Worm (Caenorhabditis elegans) whole organism, L1 larva: ENCODE measurements around the gene srm-1.
"Not testable (repeated sequence)": the region's sequence is repeated elsewhere in the genome, so short reads cannot be mapped to it uniquely, and the experiment has no call there.

Source experiments
- C16A3.4 ChIP-seq: fragments of 150-350 bp; optimal IDR thresholded peaks from 2 replicates; lab custom pipeline; 2014; ENCODE audit warnings: missing biosample characterization, missing genetic modification characterization
- Y116A8C.19 ChIP-seq: sonication (generic microtip); optimal IDR thresholded peaks from 2 replicates; lab custom pipeline; 2016; ENCODE audit warnings: missing compliant biosample characterization, missing genetic modification characterization, borderline replicate concordance
- aha-1 ChIP-seq: fragments of 150-350 bp; optimal IDR thresholded peaks from 2 replicates; lab custom pipeline; 2014; ENCODE audit warnings: missing biosample characterization, missing genetic modification characterization
- aly-2 ChIP-seq: fragments of 150-350 bp; optimal IDR thresholded peaks from 2 replicates; lab custom pipeline; 2014; ENCODE audit warnings: missing biosample characterization, missing genetic modification characterization
- ama-1 ChIP-seq: fragments of 150-350 bp; optimal IDR thresholded peaks from 2 replicates; lab custom pipeline; 2014
- ceh-63 ChIP-seq: fragments of 200-800 bp; sonication (Bioruptor generic); optimal IDR thresholded peaks from 2 replicates; lab custom pipeline; 2018; ENCODE audit warnings: mild to moderate bottlenecking, missing genetic modification characterization, missing compliant biosample characterization
- ceh-8 ChIP-seq: fragments of 200-800 bp; sonication (Bioruptor generic); optimal IDR thresholded peaks from 2 replicates; lab custom pipeline; 2018; ENCODE audit warnings: mild to moderate bottlenecking, missing genetic modification characterization, moderate library complexity, missing compliant biosample characterization
- ceh-88 ChIP-seq: fragments of 200-800 bp; sonication (Bioruptor generic); IDR thresholded peaks from 2 replicates; pipeline ENCODE4 v1.3.6; 2022; ENCODE audit warnings: missing genetic modification characterization, missing compliant biosample characterization
- dpl-1 ChIP-seq, 3 experiments: fragments of 150-350 bp in 2 of 3; sonication (generic microtip) in 1 of 3; optimal IDR thresholded peaks; 2 replicates each; lab custom pipeline; 2014 to 2017; ENCODE audit warnings: missing biosample characterization in 3 of 3, missing genetic modification characterization in 3 of 3, missing genetic modification reagents in 3 of 3
- egl-13 ChIP-seq: sonication (generic microtip); optimal IDR thresholded peaks from 2 replicates; lab custom pipeline; 2016; ENCODE audit warnings: missing genotype, missing genetic modification reagents, missing genetic modification characterization, missing compliant biosample characterization
- elt-3 ChIP-seq, 6 experiments: fragments of 150-350 bp in 1 of 6; sonication (generic microtip); optimal IDR thresholded peaks; 2 replicates each; lab custom pipeline; 2017 to 2018; ENCODE audit warnings: missing biosample characterization in 6 of 6, missing genetic modification characterization in 6 of 6, inconsistent platforms in 1 of 6
- ets-5 ChIP-seq: fragments of 200-800 bp; sonication (Bioruptor generic); IDR thresholded peaks from 2 replicates; pipeline ENCODE4 v1.3.6; 2022; ENCODE audit warnings: missing genetic modification characterization, missing compliant biosample characterization
- fkh-10 ChIP-seq: sonication (generic microtip); optimal IDR thresholded peaks from 2 replicates; lab custom pipeline; 2017; ENCODE audit warnings: missing biosample characterization, missing genetic modification reagents, missing genetic modification characterization
- fkh-8 ChIP-seq: sonication (generic microtip); optimal IDR thresholded peaks from 2 replicates; lab custom pipeline; 2016; ENCODE audit warnings: mild to moderate bottlenecking, missing genetic modification characterization, missing compliant biosample characterization
- grh-1 ChIP-seq: fragments of 200-800 bp; sonication (Bioruptor generic); IDR thresholded peaks from 2 replicates; pipeline ENCODE4 v1.3.6; 2022; ENCODE audit warnings: missing genetic modification reagents, missing genetic modification characterization, missing compliant biosample characterization
- hlh-4 ChIP-seq: sonication (generic microtip); optimal IDR thresholded peaks from 2 replicates; lab custom pipeline; 2016; ENCODE audit warnings: mild to moderate bottlenecking, missing genetic modification characterization, missing compliant biosample characterization
- irx-1 ChIP-seq: sonication (generic microtip); optimal IDR thresholded peaks from 2 replicates; lab custom pipeline; 2016; ENCODE audit warnings: missing genetic modification characterization, missing compliant biosample characterization
- isw-1 ChIP-seq: fragments of 200-800 bp; sonication (Bioruptor generic); IDR thresholded peaks from 2 replicates; pipeline ENCODE4 v1.3.6; 2022; ENCODE audit warnings: missing genetic modification characterization, missing compliant biosample characterization
- lin-13 ChIP-seq: fragments of 150-350 bp; optimal IDR thresholded peaks from 2 replicates; lab custom pipeline; 2014; ENCODE audit warnings: missing biosample characterization, missing genetic modification reagents, missing genetic modification characterization
- lir-3 ChIP-seq: sonication (generic microtip); optimal IDR thresholded peaks from 2 replicates; lab custom pipeline; 2016; ENCODE audit warnings: mild to moderate bottlenecking, missing genetic modification characterization, moderate library complexity, missing compliant biosample characterization; ENCODE audit not compliant: poor library complexity
- lsy-2 ChIP-seq, 2 experiments: fragments of 150-350 bp; optimal IDR thresholded peaks; 2 replicates each; lab custom pipeline; 2014; ENCODE audit warnings: missing biosample characterization in 2 of 2, missing genetic modification characterization in 2 of 2
- nhr-12 ChIP-seq: sonication (generic microtip); optimal IDR thresholded peaks from 2 replicates; lab custom pipeline; 2017; ENCODE audit warnings: missing biosample characterization, missing genetic modification characterization
- nhr-20 ChIP-seq: sonication (generic microtip); optimal IDR thresholded peaks from 2 replicates; lab custom pipeline; 2016; ENCODE audit warnings: mild to moderate bottlenecking, missing genetic modification characterization, missing compliant biosample characterization
- nhr-76 ChIP-seq: sonication (generic microtip); optimal IDR thresholded peaks from 2 replicates; lab custom pipeline; 2017; ENCODE audit warnings: missing biosample characterization, missing genetic modification characterization
- nhr-85 ChIP-seq: sonication (generic microtip); peaks from one replicate; lab custom pipeline; 2016; ENCODE audit warnings: missing genetic modification characterization, inconsistent platforms, missing compliant biosample characterization
- pax-3 ChIP-seq: fragments of 200-800 bp; sonication (Bioruptor generic); optimal IDR thresholded peaks from 2 replicates; lab custom pipeline; 2018; ENCODE audit warnings: mild to moderate bottlenecking, missing genetic modification characterization, moderate library complexity, missing compliant biosample characterization
- pqm-1 ChIP-seq: sonication (generic microtip); optimal IDR thresholded peaks from 3 replicates; lab custom pipeline; 2017; ENCODE audit warnings: missing biosample characterization, missing genetic modification characterization
- snpc-4 ChIP-seq: fragments of 150-350 bp; optimal IDR thresholded peaks from 2 replicates; lab custom pipeline; 2014; ENCODE audit warnings: missing biosample characterization, missing genetic modification characterization
- sptf-1 ChIP-seq: fragments of 150-350 bp; optimal IDR thresholded peaks from 2 replicates; lab custom pipeline; 2014; ENCODE audit warnings: missing biosample characterization, missing genetic modification characterization
- swsn-7 ChIP-seq: sonication (generic microtip); optimal IDR thresholded peaks from 2 replicates; lab custom pipeline; 2016; ENCODE audit warnings: missing genetic modification characterization, missing compliant biosample characterization
- tlp-1 ChIP-seq: fragments of 150-350 bp; optimal IDR thresholded peaks from 2 replicates; lab custom pipeline; 2014; ENCODE audit warnings: missing biosample characterization, missing genetic modification characterization
- unc-130 ChIP-seq: fragments of 150-350 bp; optimal IDR thresholded peaks from 2 replicates; lab custom pipeline; 2017; ENCODE audit warnings: missing biosample characterization, missing genetic modification characterization, inconsistent platforms
- unc-30 ChIP-seq: sonication (generic microtip); optimal IDR thresholded peaks from 2 replicates; lab custom pipeline; 2017; ENCODE audit warnings: missing biosample characterization, missing genetic modification characterization
- unc-98 ChIP-seq: fragments of 200-800 bp; sonication (Bioruptor generic); IDR thresholded peaks from 2 replicates; pipeline ENCODE4 v1.3.6; 2022; ENCODE audit warnings: missing genetic modification characterization, missing compliant biosample characterization
- vab-15 ChIP-seq: sonication (generic microtip); optimal IDR thresholded peaks from 2 replicates; lab custom pipeline; 2017; ENCODE audit warnings: missing genotype, mild to moderate bottlenecking, missing genetic modification characterization, missing compliant biosample characterization
- xbp-1 ChIP-seq: sonication (generic microtip); optimal IDR thresholded peaks from 2 replicates; lab custom pipeline; 2016; ENCODE audit warnings: missing genetic modification characterization, missing compliant biosample characterization
- ztf-4 ChIP-seq: fragments of 150-350 bp; optimal IDR thresholded peaks from 2 replicates; lab custom pipeline; 2014; ENCODE audit warnings: missing biosample characterization, missing genetic modification characterization

srm-1 gene

ce11 chrIV:5002448-5002847 is 9.9 kb upstream of the srm-1 start, which contains the start of gene pes-1:
Gene pes-1, plus strand, starts transcription at chrIV:5002748.
- no peak for TF ChIP-seq nhr-85 (tag; lab: Kevin White, UChicago)
- TF ChIP-seq ceh-8 (GFP tag; lab: Kevin White, UChicago): no peak
- no peak for TF ChIP-seq aha-1 (tag; lab: Kevin White, UChicago)
- TF ChIP-seq ets-5 (GFP tag; lab: Robert Waterston, UW): no peak
- TF ChIP-seq dpl-1 (GFP tag; optimal IDR thresholded peaks at IDR 0.05; lab: Kevin White, UChicago): no peak
- TF ChIP-seq ama-1: no peak
- TF ChIP-seq ztf-4 (tag; lab: Kevin White, UChicago): no peak
- TF ChIP-seq nhr-20 (tag; lab: Kevin White, UChicago): no peak
- no peak for TF ChIP-seq pax-3 (tag; lab: Kevin White, UChicago)
- TF ChIP-seq ceh-63 (GFP tag; lab: Kevin White, UChicago): no peak
- TF ChIP-seq fkh-10 (GFP tag; lab: Kevin White, UChicago): no peak
- TF ChIP-seq Y116A8C.19 (tag; lab: Kevin White, UChicago): no peak
- TF ChIP-seq hlh-4: no peak

- no peak for TF ChIP-seq elt-3 (tag; optimal IDR thresholded peaks at IDR 0.05; lab: Kevin White, UChicago)
- no peak for TF ChIP-seq aha-1 (tag; lab: Kevin White, UChicago)
- no peak for TF ChIP-seq sptf-1 (tag; lab: Kevin White, UChicago)
- no peak for TF ChIP-seq lsy-2 (tag; optimal IDR thresholded peaks at IDR 0.05; lab: Kevin White, UChicago)
Measured at ce11 chrIV:5005154-5005553, 7.2 kb upstream of the srm-1 start.

- TF ChIP-seq ceh-88 (GFP tag; lab: Robert Waterston, UW): no peak
- no peak for TF ChIP-seq isw-1
- no peak for TF ChIP-seq nhr-12 (tag; lab: Kevin White, UChicago)
- no peak for TF ChIP-seq tlp-1
- TF ChIP-seq irx-1: no peak
- TF ChIP-seq fkh-8: no peak
- no peak for TF ChIP-seq lir-3 (tag; lab: Kevin White, UChicago)
- no peak for TF ChIP-seq grh-1 (GFP tag; lab: Robert Waterston, UW)
- no peak for TF ChIP-seq nhr-20 (tag; lab: Kevin White, UChicago)
- no peak for TF ChIP-seq ets-5 (GFP tag; lab: Robert Waterston, UW)
- TF ChIP-seq pqm-1: no peak
- no peak for TF ChIP-seq unc-130 (tag; lab: Kevin White, UChicago)
- no peak for TF ChIP-seq ceh-63 (GFP tag; lab: Kevin White, UChicago)
- no peak for TF ChIP-seq xbp-1
- TF ChIP-seq swsn-7 (tag; lab: Kevin White, UChicago): no peak
- TF ChIP-seq unc-98 (GFP tag; lab: Robert Waterston, UW): no peak
- no peak for TF ChIP-seq unc-30
- no peak for TF ChIP-seq C16A3.4 (tag; lab: Kevin White, UChicago)
- TF ChIP-seq, all 84 proteins: peak for 0
Measured at ce11 chrIV:5008378-5008777, 4.0 kb upstream of the srm-1 start, which contains the start of gene srm-2. Gene srm-2, plus strand, starts transcription at chrIV:5008678.

DNA sequence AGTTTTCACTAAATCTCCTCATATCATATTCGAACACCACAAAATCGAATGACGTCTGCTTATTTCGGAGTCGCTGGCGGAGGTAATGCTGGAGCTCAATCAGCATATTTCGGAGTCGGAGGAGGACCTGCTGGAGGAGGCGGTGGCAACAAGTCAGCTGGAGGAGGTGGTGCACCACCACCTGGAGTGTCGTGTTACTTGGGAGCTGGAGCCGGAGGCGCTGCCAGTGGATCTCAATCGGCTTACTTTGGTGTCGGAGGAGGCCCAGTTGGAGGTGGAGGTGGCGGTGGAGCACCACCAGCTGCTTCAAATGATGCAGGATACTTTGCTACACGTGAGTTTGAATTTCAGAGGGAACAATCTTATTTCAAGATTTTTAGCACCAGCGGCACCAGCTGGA is 4.1 kb downstream of the srm-1 start, which contains the start of gene ssq-4:
TSS of gene ssq-4 (plus strand) at position 19 of the 400 bp plus-strand sequence.
- TF ChIP-seq vab-15 (tag; lab: Kevin White, UChicago); lin-13; snpc-4 (tag; lab: Kevin White, UChicago): not testable (repeated sequence)

ce11 chrIV:5017075-5017474 is 4.7 kb downstream of the srm-1 start, which contains the start of gene T28H11.7:
Gene T28H11.7, minus strand, starts transcription at chrIV:5017175.
- TF ChIP-seq aly-2 (tag; lab: Kevin White, UChicago); nhr-76; egl-13: not testable (repeated sequence)
